Worm (Caenorhabditis elegans) whole organism, L1 larva: ENCODE results near the gene C44C10.10.
A peak's percentile ranks its signal among the peaks of the same experiment; 100 is the strongest.

ENCODE experiments used
- C04F5.9 ChIP-seq: sonication (generic microtip); optimal IDR thresholded peaks from 2 replicates; lab custom pipeline; 2016; ENCODE audit warnings: missing genetic modification characterization, missing compliant biosample characterization
- C16A3.4 ChIP-seq: fragments of 150-350 bp; optimal IDR thresholded peaks from 2 replicates; lab custom pipeline; 2014; ENCODE audit warnings: missing biosample characterization, missing genetic modification characterization
- F16B12.6 ChIP-seq: fragments of 150-350 bp; optimal IDR thresholded peaks from 2 replicates; lab custom pipeline; 2014; ENCODE audit warnings: missing biosample characterization, missing genetic modification characterization
- Y116A8C.19 ChIP-seq: sonication (generic microtip); optimal IDR thresholded peaks from 2 replicates; lab custom pipeline; 2016; ENCODE audit warnings: missing compliant biosample characterization, missing genetic modification characterization, borderline replicate concordance
- aha-1 ChIP-seq: fragments of 150-350 bp; optimal IDR thresholded peaks from 2 replicates; lab custom pipeline; 2014; ENCODE audit warnings: missing biosample characterization, missing genetic modification characterization
- aly-2 ChIP-seq: fragments of 150-350 bp; optimal IDR thresholded peaks from 2 replicates; lab custom pipeline; 2014; ENCODE audit warnings: missing biosample characterization, missing genetic modification characterization
- blmp-1 ChIP-seq: fragments of 150-350 bp; optimal IDR thresholded peaks from 2 replicates; lab custom pipeline; 2014; ENCODE audit warnings: missing biosample characterization, missing genetic modification characterization
- ceh-63 ChIP-seq: fragments of 200-800 bp; sonication (Bioruptor generic); optimal IDR thresholded peaks from 2 replicates; lab custom pipeline; 2018; ENCODE audit warnings: mild to moderate bottlenecking, missing genetic modification characterization, missing compliant biosample characterization
- ceh-8 ChIP-seq: fragments of 200-800 bp; sonication (Bioruptor generic); optimal IDR thresholded peaks from 2 replicates; lab custom pipeline; 2018; ENCODE audit warnings: mild to moderate bottlenecking, missing genetic modification characterization, moderate library complexity, missing compliant biosample characterization
- ceh-88 ChIP-seq: fragments of 200-800 bp; sonication (Bioruptor generic); IDR thresholded peaks from 2 replicates; pipeline ENCODE4 v1.3.6; 2022; ENCODE audit warnings: missing genetic modification characterization, missing compliant biosample characterization
- ceh-90 ChIP-seq: sonication (generic microtip); optimal IDR thresholded peaks from 2 replicates; lab custom pipeline; 2016; ENCODE audit warnings: missing genetic modification characterization, missing compliant biosample characterization
- ces-1 ChIP-seq: fragments of 150-350 bp; optimal IDR thresholded peaks from 2 replicates; lab custom pipeline; 2014; ENCODE audit warnings: missing biosample characterization, missing genetic modification reagents, missing genetic modification characterization
- dsc-1 ChIP-seq: sonication (generic microtip); optimal IDR thresholded peaks from 2 replicates; lab custom pipeline; 2016; ENCODE audit warnings: mild to moderate bottlenecking, missing genetic modification characterization, missing compliant biosample characterization
- egl-13 ChIP-seq: sonication (generic microtip); optimal IDR thresholded peaks from 2 replicates; lab custom pipeline; 2016; ENCODE audit warnings: missing genotype, missing genetic modification reagents, missing genetic modification characterization, missing compliant biosample characterization
- fkh-8 ChIP-seq: sonication (generic microtip); optimal IDR thresholded peaks from 2 replicates; lab custom pipeline; 2016; ENCODE audit warnings: mild to moderate bottlenecking, missing genetic modification characterization, missing compliant biosample characterization
- grh-1 ChIP-seq: fragments of 200-800 bp; sonication (Bioruptor generic); IDR thresholded peaks from 2 replicates; pipeline ENCODE4 v1.3.6; 2022; ENCODE audit warnings: missing genetic modification reagents, missing genetic modification characterization, missing compliant biosample characterization
- hlh-4 ChIP-seq: sonication (generic microtip); optimal IDR thresholded peaks from 2 replicates; lab custom pipeline; 2016; ENCODE audit warnings: mild to moderate bottlenecking, missing genetic modification characterization, missing compliant biosample characterization
- irx-1 ChIP-seq: sonication (generic microtip); optimal IDR thresholded peaks from 2 replicates; lab custom pipeline; 2016; ENCODE audit warnings: missing genetic modification characterization, missing compliant biosample characterization
- lin-15B ChIP-seq: fragments of 150-350 bp; sonication (generic microtip); optimal IDR thresholded peaks from 3 replicates; lab custom pipeline; 2014; ENCODE audit warnings: missing biosample characterization, missing genetic modification characterization
- lin-39 ChIP-seq: fragments of 150-350 bp; optimal IDR thresholded peaks from 2 replicates; lab custom pipeline; 2014; ENCODE audit warnings: missing biosample characterization, missing genetic modification reagents, missing genetic modification characterization
- lsy-2 ChIP-seq, 2 experiments: fragments of 150-350 bp; optimal IDR thresholded peaks; 2 replicates each; lab custom pipeline; 2014; ENCODE audit warnings: missing biosample characterization in 2 of 2, missing genetic modification characterization in 2 of 2
- mab-9 ChIP-seq: fragments of 200-800 bp; sonication (Bioruptor generic); IDR thresholded peaks from 2 replicates; pipeline ENCODE4 v1.3.6; 2022; ENCODE audit warnings: missing genetic modification reagents, missing genetic modification characterization, missing compliant biosample characterization
- mef-2 ChIP-seq: fragments of 150-350 bp; optimal IDR thresholded peaks from 2 replicates; lab custom pipeline; 2014; ENCODE audit warnings: missing biosample characterization, missing genetic modification characterization
- mep-1 ChIP-seq: fragments of 150-350 bp; optimal IDR thresholded peaks from 2 replicates; lab custom pipeline; 2014; ENCODE audit warnings: missing biosample characterization, missing genetic modification characterization
- nhr-12 ChIP-seq: sonication (generic microtip); optimal IDR thresholded peaks from 2 replicates; lab custom pipeline; 2017; ENCODE audit warnings: missing biosample characterization, missing genetic modification characterization
- nhr-19 ChIP-seq: fragments of 200-800 bp; sonication (Bioruptor generic); conservative IDR thresholded peaks from 2 replicates; pipeline ENCODE4 v1.3.6; 2022; ENCODE audit warnings: missing genetic modification characterization, missing compliant biosample characterization
- nhr-20 ChIP-seq: sonication (generic microtip); optimal IDR thresholded peaks from 2 replicates; lab custom pipeline; 2016; ENCODE audit warnings: mild to moderate bottlenecking, missing genetic modification characterization, missing compliant biosample characterization
- nhr-237 ChIP-seq: fragments of 150-350 bp; optimal IDR thresholded peaks from 2 replicates; lab custom pipeline; 2014; ENCODE audit warnings: missing biosample characterization, missing genetic modification characterization
- nhr-47 ChIP-seq: sonication (generic microtip); optimal IDR thresholded peaks from 2 replicates; lab custom pipeline; 2016; ENCODE audit warnings: mild to moderate bottlenecking, missing genetic modification characterization, moderate library complexity, missing compliant biosample characterization
- nhr-71 ChIP-seq: sonication (generic microtip); optimal IDR thresholded peaks from 2 replicates; lab custom pipeline; 2016; ENCODE audit warnings: mild to moderate bottlenecking, missing genetic modification characterization, moderate library complexity, missing compliant biosample characterization
- nhr-76 ChIP-seq: sonication (generic microtip); optimal IDR thresholded peaks from 2 replicates; lab custom pipeline; 2017; ENCODE audit warnings: missing biosample characterization, missing genetic modification characterization
- nhr-77 ChIP-seq: fragments of 150-350 bp; optimal IDR thresholded peaks from 2 replicates; lab custom pipeline; 2014; ENCODE audit warnings: missing biosample characterization, missing genetic modification characterization
- nhr-84 ChIP-seq: sonication (generic microtip); optimal IDR thresholded peaks from 2 replicates; lab custom pipeline; 2017; ENCODE audit warnings: missing biosample characterization, missing genetic modification characterization
- pag-3 ChIP-seq: sonication (generic microtip); optimal IDR thresholded peaks from 2 replicates; lab custom pipeline; 2017; ENCODE audit warnings: missing genetic modification characterization, mild to moderate bottlenecking, missing compliant biosample characterization, antibody characterized with exemption, borderline replicate concordance; ENCODE audit not compliant: insufficient read depth
- pax-3 ChIP-seq: fragments of 200-800 bp; sonication (Bioruptor generic); optimal IDR thresholded peaks from 2 replicates; lab custom pipeline; 2018; ENCODE audit warnings: mild to moderate bottlenecking, missing genetic modification characterization, moderate library complexity, missing compliant biosample characterization
- pqm-1 ChIP-seq: sonication (generic microtip); optimal IDR thresholded peaks from 3 replicates; lab custom pipeline; 2017; ENCODE audit warnings: missing biosample characterization, missing genetic modification characterization
- skn-1 ChIP-seq: fragments of 150-350 bp; optimal IDR thresholded peaks from 2 replicates; lab custom pipeline; 2014; ENCODE audit warnings: missing biosample characterization, missing genetic modification characterization
- snpc-4 ChIP-seq: fragments of 150-350 bp; optimal IDR thresholded peaks from 2 replicates; lab custom pipeline; 2014; ENCODE audit warnings: missing biosample characterization, missing genetic modification characterization
- snu-23 ChIP-seq: sonication (generic microtip); optimal IDR thresholded peaks from 2 replicates; lab custom pipeline; 2016; ENCODE audit warnings: missing genetic modification characterization, missing compliant biosample characterization
- sox-4 ChIP-seq: sonication (generic microtip); optimal IDR thresholded peaks from 2 replicates; lab custom pipeline; 2016; ENCODE audit warnings: missing genetic modification characterization, missing compliant biosample characterization
- sptf-1 ChIP-seq: fragments of 150-350 bp; optimal IDR thresholded peaks from 2 replicates; lab custom pipeline; 2014; ENCODE audit warnings: missing biosample characterization, missing genetic modification characterization
- swsn-7 ChIP-seq: sonication (generic microtip); optimal IDR thresholded peaks from 2 replicates; lab custom pipeline; 2016; ENCODE audit warnings: missing genetic modification characterization, missing compliant biosample characterization
- tbx-2 ChIP-seq: sonication (generic microtip); optimal IDR thresholded peaks from 2 replicates; lab custom pipeline; 2016; ENCODE audit warnings: missing genetic modification characterization, missing compliant biosample characterization
- tlp-1 ChIP-seq: fragments of 150-350 bp; optimal IDR thresholded peaks from 2 replicates; lab custom pipeline; 2014; ENCODE audit warnings: missing biosample characterization, missing genetic modification characterization
- unc-130 ChIP-seq: fragments of 150-350 bp; optimal IDR thresholded peaks from 2 replicates; lab custom pipeline; 2017; ENCODE audit warnings: missing biosample characterization, missing genetic modification characterization, inconsistent platforms
- unc-30 ChIP-seq: sonication (generic microtip); optimal IDR thresholded peaks from 2 replicates; lab custom pipeline; 2017; ENCODE audit warnings: missing biosample characterization, missing genetic modification characterization
- unc-62 ChIP-seq: fragments of 150-350 bp; optimal IDR thresholded peaks from 2 replicates; lab custom pipeline; 2014; ENCODE audit warnings: missing biosample characterization, missing genetic modification reagents, missing genetic modification characterization
- unc-86 ChIP-seq: sonication (generic microtip); optimal IDR thresholded peaks from 2 replicates; lab custom pipeline; 2016; ENCODE audit warnings: missing genetic modification characterization, missing compliant biosample characterization
- vab-15 ChIP-seq: sonication (generic microtip); optimal IDR thresholded peaks from 2 replicates; lab custom pipeline; 2017; ENCODE audit warnings: missing genotype, mild to moderate bottlenecking, missing genetic modification characterization, missing compliant biosample characterization
- xbp-1 ChIP-seq: sonication (generic microtip); optimal IDR thresholded peaks from 2 replicates; lab custom pipeline; 2016; ENCODE audit warnings: missing genetic modification characterization, missing compliant biosample characterization
- zag-1 ChIP-seq: fragments of 150-350 bp; optimal IDR thresholded peaks from 2 replicates; lab custom pipeline; 2014; ENCODE audit warnings: missing biosample characterization, missing genetic modification characterization
- zip-4 ChIP-seq: fragments of 200-800 bp; sonication (Bioruptor generic); optimal IDR thresholded peaks from 2 replicates; lab custom pipeline; 2018; ENCODE audit warnings: mild to moderate bottlenecking, missing genetic modification characterization, moderate library complexity, missing compliant biosample characterization
- ztf-4 ChIP-seq: fragments of 150-350 bp; optimal IDR thresholded peaks from 2 replicates; lab custom pipeline; 2014; ENCODE audit warnings: missing biosample characterization, missing genetic modification characterization

Gene C44C10.10

ce11 chrX:11687836-11688319, 2.2 kb upstream of the C44C10.10 start, which contains the start of gene C44C10.7:
C44C10.7 (minus strand) TSS chrX:11688269.
- no peak for TF ChIP-seq xbp-1
- TF ChIP-seq zag-1: no peak
- TF ChIP-seq unc-130 (tag; lab: Kevin White, UChicago): no peak
- no peak for TF ChIP-seq sptf-1 (tag; lab: Kevin White, UChicago)
- TF ChIP-seq nhr-76 (tag; lab: Kevin White, UChicago): no peak
- TF ChIP-seq dsc-1 (tag; lab: Kevin White, UChicago): no peak
- no peak for TF ChIP-seq skn-1 (tag; lab: Kevin White, UChicago)
- TF ChIP-seq snu-23: no peak
- no peak for TF ChIP-seq snpc-4
- TF ChIP-seq aly-2 (tag; lab: Kevin White, UChicago): no peak
- no peak for TF ChIP-seq nhr-47 (tag; lab: Kevin White, UChicago)
- no peak for TF ChIP-seq swsn-7 (tag; lab: Kevin White, UChicago)
- TF ChIP-seq unc-62 (GFP tag; lab: Kevin White, UChicago): no peak
- no peak for TF ChIP-seq vab-15 (tag; lab: Kevin White, UChicago)
- TF ChIP-seq aha-1 (tag; lab: Kevin White, UChicago): no peak
- TF ChIP-seq egl-13 (tag; lab: Kevin White, UChicago): no peak

ce11 chrX:11693092-11693491, 3.0 kb downstream of the C44C10.10 start, which contains the start of gene smcl-1:
smcl-1 (plus strand) TSS chrX:11693464.
- TF ChIP-seq pag-3 (tag; lab: Kevin White, UChicago) (no peak), nhr-237 (no peak), snu-23 (no peak), nhr-19 (GFP tag; lab: Robert Waterston, UW) (no peak), unc-30 (tag; lab: Kevin White, UChicago) (no peak), ceh-63 (GFP tag; lab: Kevin White, UChicago) (no peak), zip-4 (GFP tag; lab: Kevin White, UChicago) (no peak), pax-3 (tag; lab: Kevin White, UChicago) (no peak), ceh-8 (GFP tag; lab: Kevin White, UChicago) (no peak), nhr-71 (tag; lab: Kevin White, UChicago) (no peak), irx-1 (no peak), nhr-12 (tag; lab: Kevin White, UChicago) (no peak), Y116A8C.19 (tag; lab: Kevin White, UChicago) (no peak), nhr-77 (tag; lab: Kevin White, UChicago) (no peak), tbx-2 (tag; lab: Kevin White, UChicago) (no peak), blmp-1 (tag; lab: Kevin White, UChicago) (peak; percentile 55), lin-15B (tag; lab: Kevin White, UChicago) (no peak), mab-9 (GFP tag; lab: Robert Waterston, UW) (no peak), unc-86 (tag; lab: Kevin White, UChicago) (no peak), tlp-1 (tag; lab: Kevin White, UChicago) (no peak), sox-4 (no peak), nhr-84 (no peak), pqm-1 (tag; lab: Kevin White, UChicago) (no peak), fkh-8 (tag; lab: Kevin White, UChicago) (peak; percentile 7), xbp-1 (peak; percentile 24), ceh-90 (no peak), ztf-4 (tag; lab: Kevin White, UChicago) (no peak), aly-2 (tag; lab: Kevin White, UChicago) (no peak), mef-2 (tag; lab: Kevin White, UChicago) (no peak), grh-1 (no peak), C04F5.9 (tag; lab: Kevin White, UChicago) (no peak), F16B12.6 (tag; lab: Kevin White, UChicago) (no peak), ceh-88 (GFP tag; lab: Robert Waterston, UW) (no peak), hlh-4 (tag; lab: Kevin White, UChicago) (no peak), snpc-4 (no peak), lsy-2 (tag; optimal IDR thresholded peaks at IDR 0.05; lab: Kevin White, UChicago) (no peak), nhr-47 (tag; lab: Kevin White, UChicago) (no peak), ces-1 (GFP tag; lab: Kevin White, UChicago) (no peak), lin-39 (tag; lab: Kevin White, UChicago) (no peak), C16A3.4 (tag; lab: Kevin White, UChicago) (peak; percentile 10), skn-1 (tag; lab: Kevin White, UChicago) (peak; percentile 66), mep-1 (tag; lab: Kevin White, UChicago) (peak; percentile 8), nhr-20 (tag; lab: Kevin White, UChicago) (peak; percentile 45)
